Fruit fly (Drosophila melanogaster) whole organism, prepupa: ENCODE results near the gene IP3K2.

Source experiments
- Blimp-1 ChIP-seq: fragments of 200-800 bp; sonication (Bioruptor generic); optimal IDR thresholded peaks from 3 replicates; lab custom pipeline; 2017; ENCODE audit warnings: missing biosample characterization, missing genetic modification characterization, mild to moderate bottlenecking, moderate library complexity, missing genetic modification reagents
- CG16779 ChIP-seq: fragments of 200-800 bp; sonication (Bioruptor generic); optimal IDR thresholded peaks from 3 replicates; lab custom pipeline; 2017; ENCODE audit warnings: missing biosample characterization, mild to moderate bottlenecking, missing genetic modification characterization
- CG3919 ChIP-seq: fragments of 200-800 bp; sonication (Bioruptor generic); optimal IDR thresholded peaks from 3 replicates; lab custom pipeline; 2016; ENCODE audit warnings: missing biosample characterization, missing genetic modification characterization
- CG6276 ChIP-seq: fragments of 200-800 bp; sonication (Bioruptor generic); optimal IDR thresholded peaks from 2 replicates; lab custom pipeline; 2017; ENCODE audit warnings: missing biosample characterization, mild to moderate bottlenecking, missing genetic modification characterization
- CG6854 ChIP-seq: fragments of 200-800 bp; sonication (Bioruptor generic); optimal IDR thresholded peaks from 2 replicates; lab custom pipeline; 2017; ENCODE audit warnings: missing biosample characterization, mild to moderate bottlenecking, missing genetic modification characterization
- Gug ChIP-seq: fragments of 200-800 bp; sonication (Bioruptor generic); IDR thresholded peaks from 2 replicates; pipeline ENCODE4 v1.3.6; 2022; ENCODE audit warnings: missing biosample characterization, missing genetic modification characterization
- Sox102F ChIP-seq: fragments of 200-800 bp; sonication (Bioruptor generic); optimal IDR thresholded peaks from 2 replicates; lab custom pipeline; 2016; ENCODE audit warnings: missing biosample characterization, mild to moderate bottlenecking, missing genetic modification characterization
- acj6 ChIP-seq: fragments of 200-800 bp; sonication (Bioruptor generic); optimal IDR thresholded peaks from 3 replicates; lab custom pipeline; 2016; ENCODE audit warnings: missing biosample characterization, missing genetic modification characterization
- net ChIP-seq: fragments of 200-800 bp; sonication (Bioruptor generic); optimal IDR thresholded peaks from 3 replicates; lab custom pipeline; 2016; ENCODE audit warnings: missing biosample characterization, missing genetic modification characterization
- pdm3 ChIP-seq: fragments of 200-800 bp; sonication (Bioruptor generic); optimal IDR thresholded peaks from 3 replicates; lab custom pipeline; 2016; ENCODE audit warnings: missing biosample characterization, missing genetic modification characterization

DNA sequence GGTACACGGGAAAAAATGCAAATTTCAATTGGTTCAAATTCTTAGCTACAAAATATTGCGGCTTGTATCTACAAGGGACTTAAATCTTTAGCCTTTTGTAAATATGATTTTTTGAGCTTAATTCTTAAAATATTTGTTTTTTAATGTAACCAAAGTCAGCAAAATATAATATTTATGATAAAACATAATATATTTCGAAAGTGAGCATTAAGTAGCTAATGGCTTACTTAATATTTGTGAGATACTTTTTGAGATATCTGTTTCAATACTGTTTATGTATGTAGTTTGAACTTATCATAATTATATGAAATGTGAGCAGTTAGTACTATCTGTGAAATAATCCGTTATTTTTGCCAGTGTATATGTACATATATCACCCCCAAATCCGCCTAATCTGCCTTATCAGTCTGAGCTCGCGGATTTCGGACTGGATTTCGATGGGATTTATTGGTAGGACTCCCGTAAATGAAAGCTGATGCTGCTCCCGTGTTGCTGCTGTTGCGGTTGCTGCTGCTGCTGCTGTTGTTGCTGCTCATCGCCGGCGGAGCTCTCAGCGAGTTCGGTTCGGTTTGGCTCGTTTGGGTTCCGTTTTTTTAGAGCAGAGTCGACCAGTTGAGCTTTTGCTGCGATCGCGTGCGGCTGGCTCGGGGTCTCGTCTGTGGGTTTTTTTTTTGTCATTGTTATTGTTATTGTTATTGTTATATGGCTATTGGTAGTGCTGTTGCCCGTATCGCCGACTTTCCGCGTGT lies 17.4 kb downstream of the IP3K2 start:
- TF ChIP-seq net (GFP tag; lab: Kevin White, UChicago) (no peak), Blimp-1 (no peak), Sox102F (GFP tag; lab: Kevin White, UChicago) (no peak), CG6276 (GFP tag; lab: Kevin White, UChicago) (no peak), acj6 (no peak), CG16779 (no peak), CG3919 (GFP tag; lab: Kevin White, UChicago) (no peak), Gug (no peak), pdm3 (GFP tag; lab: Kevin White, UChicago) (no peak), CG6854 (GFP tag; lab: Kevin White, UChicago) (no peak)
